Fruit fly (Drosophila melanogaster) Kc167 (cell line): ENCODE data around the gene Trmt112.

ENCODE experiments used
- Myc ChIP-seq: fragments of >200 bp; optimal IDR thresholded peaks from 2 replicates; lab custom pipeline; 2017; ENCODE audit warnings: missing external identifiers
- h ChIP-seq: fragments of >200 bp; optimal IDR thresholded peaks from 3 replicates; lab custom pipeline; 2018; ENCODE audit warnings: missing external identifiers
- psq ChIP-seq: fragments of >200 bp; optimal IDR thresholded peaks from 2 replicates; lab custom pipeline; 2017; ENCODE audit warnings: missing external identifiers

- no peak for TF ChIP-seq h (lab: Kevin White, UChicago)
- TF ChIP-seq Myc (lab: Kevin White, UChicago) = no peak
- TF ChIP-seq psq = no peak
These were observed 37.3 kb upstream of the Trmt112 start for dm6 chr3L:21253761-21254523.
